Worm (Caenorhabditis elegans): ENCODE measurements around the gene F36D4.5.

DNA sequence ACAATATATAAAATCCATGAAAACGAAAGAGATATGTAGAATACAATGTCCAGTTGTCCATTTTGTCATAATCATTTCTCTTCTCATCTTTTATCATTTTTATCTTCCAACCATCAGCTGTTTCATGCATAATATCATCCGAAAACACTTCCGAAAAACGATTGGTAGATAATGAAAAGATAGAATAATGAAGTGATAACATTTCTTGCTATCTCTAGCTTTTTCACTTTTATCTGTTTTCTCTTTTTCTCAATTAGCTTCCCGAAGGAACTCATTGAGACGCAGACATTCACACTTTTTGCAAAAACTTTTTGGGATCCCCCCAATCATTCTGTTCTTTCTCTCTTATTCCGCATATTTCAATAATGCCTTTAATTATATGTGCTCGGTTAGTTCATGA, 28.3 kb upstream of the F36D4.5 start:
- TF ChIP-seq zag-1 (tag; optimal IDR thresholded peaks at IDR 0.05): no peak
- TF ChIP-seq unc-39 (tag; optimal IDR thresholded peaks at IDR 0.05): no peak
- peak; percentile 55 for TF ChIP-seq fos-1 (tag; optimal IDR thresholded peaks at IDR 0.05)
- no peak for TF ChIP-seq lin-39 (tag; optimal IDR thresholded peaks at IDR 0.05)
- no peak for TF ChIP-seq mdl-1 (tag; optimal IDR thresholded peaks at IDR 0.05)
- TF ChIP-seq nhr-237 (tag; optimal IDR thresholded peaks at IDR 0.05): no peak

Data from whole organism, L2 larva.